Worm (Caenorhabditis elegans): ENCODE results near the gene nas-28.
A peak's percentile ranks its signal among the peaks of the same experiment; 100 is the strongest.
"Not testable (repeated sequence)": the region's sequence is repeated elsewhere in the genome, so short reads cannot be mapped to it uniquely, and the experiment has no call there.

The nas-28 gene

ce11 chrIII:6136178-6136577 is 46.8 kb downstream of the nas-28 start, which contains the start of gene mvk-1:
Gene mvk-1 (minus strand): TSS chrIII:6136278.
- TF ChIP-seq lin-13 (GFP tag; optimal IDR thresholded peaks at IDR 0.05) = no peak
- no peak for TF ChIP-seq nhr-25 (tag; optimal IDR thresholded peaks at IDR 0.05)
- peak in 1 of 2 experiments; percentile 9 for TF ChIP-seq lsy-2 (tag; optimal IDR thresholded peaks at IDR 0.05)
- TF ChIP-seq blmp-1 (tag; optimal IDR thresholded peaks at IDR 0.05; ENCODE audit: insufficient read depth) = no peak
- no peak for TF ChIP-seq ama-1 (optimal IDR thresholded peaks at IDR 0.05)
- no peak for TF ChIP-seq zag-1 (tag; optimal IDR thresholded peaks at IDR 0.05)
- no peak for TF ChIP-seq C34F6.9 (tag; optimal IDR thresholded peaks at IDR 0.05)

ce11 chrIII:6135211-6135610 is 47.8 kb downstream of the nas-28 start:
- TF ChIP-seq egl-27 (tag; optimal IDR thresholded peaks at IDR 0.05) (peak; percentile 4), nhr-237 (tag; optimal IDR thresholded peaks at IDR 0.05) (no peak), ztf-4 (tag; optimal IDR thresholded peaks at IDR 0.05) (no peak), snpc-4 (tag; optimal IDR thresholded peaks at IDR 0.05) (peak; percentile 45), Y55F3AM.14 (GFP tag; optimal IDR thresholded peaks at IDR 0.05) (peak; percentile 19), sem-4 (tag; optimal IDR thresholded peaks at IDR 0.05) (peak; percentile 27), nhr-129 (tag; optimal IDR thresholded peaks at IDR 0.05) (no peak), lin-11 (tag; optimal IDR thresholded peaks at IDR 0.05) (no peak), unc-55 (GFP tag; optimal IDR thresholded peaks at IDR 0.05) (peak; percentile 2), dmd-4 (tag; optimal IDR thresholded peaks at IDR 0.05) (no peak), C34F6.9 (tag; optimal IDR thresholded peaks at IDR 0.05) (peak; percentile 10), F13H6.1 (tag; optimal IDR thresholded peaks at IDR 0.05) (peak; percentile 59)

ce11 chrIII:6134111-6134510 is 48.9 kb downstream of the nas-28 start:
- no peak for TF ChIP-seq Y55F3AM.14 (GFP tag; optimal IDR thresholded peaks at IDR 0.05)
- TF ChIP-seq crh-2 (tag; optimal IDR thresholded peaks at IDR 0.05) = peak; percentile 16
- TF ChIP-seq fos-1 (tag; optimal IDR thresholded peaks at IDR 0.05) = peak; percentile 34
- peak; percentile 5 for TF ChIP-seq nhr-129 (tag; optimal IDR thresholded peaks at IDR 0.05)

ce11 chrIII:6133389-6133789 is 49.6 kb downstream of the nas-28 start:
- peak in 1 of 2 experiments; percentile 7 for TF ChIP-seq lsy-2 (tag; optimal IDR thresholded peaks at IDR 0.05)
- peak; percentile 82 for TF ChIP-seq F13H6.1 (tag; optimal IDR thresholded peaks at IDR 0.05)
- peak; percentile 19 for TF ChIP-seq unc-55 (GFP tag; optimal IDR thresholded peaks at IDR 0.05)
- TF ChIP-seq lin-13 (GFP tag; optimal IDR thresholded peaks at IDR 0.05) = peak; percentile 35
- peak in 1 of 2 experiments; percentile 0 for TF ChIP-seq mdl-1 (tag; optimal IDR thresholded peaks at IDR 0.05)
- TF ChIP-seq Y55F3AM.14 (GFP tag; optimal IDR thresholded peaks at IDR 0.05) = peak; percentile 91
- TF ChIP-seq nhr-129 (tag; optimal IDR thresholded peaks at IDR 0.05) = peak; percentile 11
- TF ChIP-seq sma-9 (GFP tag; optimal IDR thresholded peaks at IDR 0.05) = peak; percentile 14
- not testable (repeated sequence) for TF ChIP-seq sma-9 (tag; optimal IDR thresholded peaks at IDR 0.05)
- peak; percentile 16 for TF ChIP-seq crh-2 (tag; optimal IDR thresholded peaks at IDR 0.05)

- TF ChIP-seq lin-11 (tag; optimal IDR thresholded peaks at IDR 0.05) (no peak), ceh-16 (tag; optimal IDR thresholded peaks at IDR 0.05) (peak; percentile 60), nhr-21 (tag; optimal IDR thresholded peaks at IDR 0.05) (peak; percentile 30), F13H6.1 (tag; optimal IDR thresholded peaks at IDR 0.05) (no peak), lin-13 (GFP tag; optimal IDR thresholded peaks at IDR 0.05) (peak; percentile 8), sma-9 (GFP tag; optimal IDR thresholded peaks at IDR 0.05) (peak; percentile 56), sma-9 (tag; optimal IDR thresholded peaks at IDR 0.05) (no peak), sem-4 (tag; optimal IDR thresholded peaks at IDR 0.05) (peak; percentile 46), egl-27 (tag; optimal IDR thresholded peaks at IDR 0.05) (peak; percentile 59), elt-1 (tag; optimal IDR thresholded peaks at IDR 0.05) (peak; percentile 83), ztf-1 (GFP tag; conservative IDR thresholded peaks at IDR 0.05) (no peak), lsy-2 (tag; optimal IDR thresholded peaks at IDR 0.05) (peak in 1 of 2 experiments; percentile 31), fos-1 (tag; optimal IDR thresholded peaks at IDR 0.05) (peak; percentile 13)
These were observed 51.0 kb downstream of the nas-28 start for ce11 chrIII:6132068-6132467.

All from whole organism, L2 larva.